2 fruit fly cellular contexts compared by ENCODE assay signal in genomic region chr3R:18385593-18385992, dm6.
TF ChIP-seq lines count a peak whose summit lies in the region.

cona (plus strand) TSS chr3R:18385828.

- no peak for TF ChIP-seq CTCF in whole organism, embryonic (GFP tag; optimal IDR thresholded peaks at IDR 0.05; lab: Kevin White, UChicago)

TF ChIP-seq in whole organism, adult, 20 proteins besides CTCF, POLR2A, EP300 and RAD21:
- TF ChIP-seq CG12768 (GFP tag; optimal IDR thresholded peaks at IDR 0.05; lab: Kevin White, UChicago) (no peak), CG14711 (tag; optimal IDR thresholded peaks at IDR 0.05; lab: Kevin White, UChicago) (no peak), bab1 (GFP tag; optimal IDR thresholded peaks at IDR 0.05; lab: Kevin White, UChicago) (peak; percentile 14)

TF ChIP-seq in whole organism, embryonic, 481 proteins besides CTCF, POLR2A, EP300 and RAD21 (continues in another document):
- TF ChIP-seq CG43689 (GFP tag; IDR thresholded peaks at IDR 0.05; lab: Robert Waterston, UW) (no peak), dm (GFP tag; optimal IDR thresholded peaks at IDR 0.05; lab: Kevin White, UChicago) (no peak), Dfd (GFP tag; optimal IDR thresholded peaks at IDR 0.05; lab: Kevin White, UChicago) (no peak), Spps (tag; optimal IDR thresholded peaks at IDR 0.05; lab: Kevin White, UChicago) (no peak), ap (GFP tag; IDR thresholded peaks at IDR 0.05; lab: Robert Waterston, UW) (no peak), stwl (tag; optimal IDR thresholded peaks at IDR 0.05; lab: Kevin White, UChicago) (peak; percentile 61), CG8359 (GFP tag; optimal IDR thresholded peaks at IDR 0.05; lab: Kevin White, UChicago; ENCODE audit: borderline replicate concordance) (no peak), CG9797 (GFP tag; optimal IDR thresholded peaks at IDR 0.05; lab: Kevin White, UChicago) (no peak), CG15073 (GFP tag; optimal IDR thresholded peaks at IDR 0.05; lab: Kevin White, UChicago) (no peak), Dp (GFP tag; optimal IDR thresholded peaks at IDR 0.05; lab: Kevin White, UChicago) (peak; percentile 84), twi (tag; optimal IDR thresholded peaks at IDR 0.05; lab: Kevin White, UChicago) (no peak), Dref (GFP tag; IDR thresholded peaks at IDR 0.05; lab: Robert Waterston, UW) (peak; percentile 55), CG15514 (GFP tag; optimal IDR thresholded peaks at IDR 0.05; lab: Kevin White, UChicago) (peak; percentile 24), lov (optimal IDR thresholded peaks at IDR 0.05; lab: Kevin White, UChicago) (no peak), lov (GFP tag; IDR thresholded peaks at IDR 0.05; lab: Robert Waterston, UW) (no peak), pnt (GFP tag; optimal IDR thresholded peaks at IDR 0.05; lab: Kevin White, UChicago) (no peak), CG9609 (GFP tag; optimal IDR thresholded peaks at IDR 0.05; lab: Kevin White, UChicago) (no peak), CG8290 (GFP tag; optimal IDR thresholded peaks at IDR 0.05; lab: Kevin White, UChicago) (no peak), CG8290 (tag; optimal IDR thresholded peaks at IDR 0.05; lab: Kevin White, UChicago) (no peak), CG17829 (tag; optimal IDR thresholded peaks at IDR 0.05; lab: Kevin White, UChicago) (no peak), Lhr (GFP tag; optimal IDR thresholded peaks at IDR 0.05; lab: Kevin White, UChicago) (no peak), Scr (GFP tag; IDR thresholded peaks at IDR 0.05; lab: Robert Waterston, UW; ENCODE audit: partially characterized antibody) (peak; percentile 26; the same call in 1 of the 2 replicates), Rfx (GFP tag; IDR thresholded peaks at IDR 0.05; lab: Robert Waterston, UW) (no peak), Dbx (GFP tag; IDR thresholded peaks at IDR 0.05; lab: Robert Waterston, UW) (no peak), Mad (GFP tag; optimal IDR thresholded peaks at IDR 0.05; lab: Kevin White, UChicago) (no peak), crc (GFP tag; optimal IDR thresholded peaks at IDR 0.05; lab: Kevin White, UChicago) (no peak), Fer3 (tag; optimal IDR thresholded peaks at IDR 0.05; lab: Kevin White, UChicago) (no peak), CG4707 (GFP tag; optimal IDR thresholded peaks at IDR 0.05; lab: Kevin White, UChicago) (no peak), CG2120 (GFP tag; optimal IDR thresholded peaks at IDR 0.05; lab: Kevin White, UChicago) (no peak), tio (GFP tag; optimal IDR thresholded peaks at IDR 0.05; lab: Kevin White, UChicago) (no peak), MBD-R2 (GFP tag; IDR thresholded peaks at IDR 0.05; lab: Robert Waterston, UW) (0 out of 2 replicates have a peak, but pooled peaks have one; percentile 33), dmrt11E (tag; optimal IDR thresholded peaks at IDR 0.05; lab: Kevin White, UChicago) (no peak), Lpt (GFP tag; optimal IDR thresholded peaks at IDR 0.05; lab: Kevin White, UChicago) (no peak), Elba2 (GFP tag; optimal IDR thresholded peaks at IDR 0.05; lab: Kevin White, UChicago) (peak; percentile 86), pzg (GFP tag; optimal IDR thresholded peaks at IDR 0.05; lab: Kevin White, UChicago) (peak; percentile 42), CG17568 (GFP tag; optimal IDR thresholded peaks at IDR 0.05; lab: Kevin White, UChicago) (no peak), danr (GFP tag; IDR thresholded peaks at IDR 0.05; lab: Robert Waterston, UW) (no peak), Dek (tag; optimal IDR thresholded peaks at IDR 0.05; lab: Kevin White, UChicago) (no peak), CG6813 (GFP tag; optimal IDR thresholded peaks at IDR 0.05; lab: Kevin White, UChicago) (no peak), mld (GFP tag; IDR thresholded peaks at IDR 0.05; lab: Robert Waterston, UW; ENCODE audit: partially characterized antibody) (no peak), CG12659 (GFP tag; optimal IDR thresholded peaks at IDR 0.05; lab: Kevin White, UChicago) (peak; percentile 6), ind (GFP tag; optimal IDR thresholded peaks at IDR 0.05; lab: Kevin White, UChicago) (no peak), CG2199 (GFP tag; IDR thresholded peaks at IDR 0.05; lab: Robert Waterston, UW) (no peak), sob (GFP tag; IDR thresholded peaks at IDR 0.05; lab: Robert Waterston, UW) (0 out of 2 replicates have a peak, but pooled peaks have one; percentile 24), B-H2 (GFP tag; optimal IDR thresholded peaks at IDR 0.05; lab: Kevin White, UChicago) (no peak), lab (GFP tag; optimal IDR thresholded peaks at IDR 0.05; lab: Kevin White, UChicago) (peak; percentile 3), CG6854 (GFP tag; optimal IDR thresholded peaks at IDR 0.05; lab: Kevin White, UChicago) (no peak), ro (GFP tag; IDR thresholded peaks at IDR 0.05; lab: Robert Waterston, UW) (no peak), HmgZ (tag; optimal IDR thresholded peaks at IDR 0.05; lab: Kevin White, UChicago) (no peak), lmd (GFP tag; IDR thresholded peaks at IDR 0.05; lab: Robert Waterston, UW) (no peak), aop (GFP tag; IDR thresholded peaks at IDR 0.05; lab: Robert Waterston, UW) (no peak), Oaz (GFP tag; IDR thresholded peaks at IDR 0.05; lab: Robert Waterston, UW) (no peak), hb (GFP tag; IDR thresholded peaks at IDR 0.05; lab: Robert Waterston, UW; ENCODE audit: partially characterized antibody) (no peak), phol (tag; optimal IDR thresholded peaks at IDR 0.05; lab: Kevin White, UChicago) (peak; percentile 97), NfI (GFP tag; optimal IDR thresholded peaks at IDR 0.05; lab: Kevin White, UChicago) (peak; percentile 9), CG33213 (GFP tag; optimal IDR thresholded peaks at IDR 0.05; lab: Kevin White, UChicago) (no peak), E2f1 (GFP tag; IDR thresholded peaks at IDR 0.05; lab: Robert Waterston, UW) (no peak), Ptx1 (GFP tag; IDR thresholded peaks at IDR 0.05; lab: Robert Waterston, UW) (no peak), chn (GFP tag; optimal IDR thresholded peaks at IDR 0.05; lab: Kevin White, UChicago) (no peak), CG5953 (GFP tag; IDR thresholded peaks at IDR 0.05; lab: Robert Waterston, UW) (no peak), NC2β (GFP tag; optimal IDR thresholded peaks at IDR 0.05; lab: Kevin White, UChicago) (no peak), CG7839 (tag; optimal IDR thresholded peaks at IDR 0.05; lab: Kevin White, UChicago) (no peak), NK7.1 (GFP tag; optimal IDR thresholded peaks at IDR 0.05; lab: Kevin White, UChicago) (no peak), Rx (GFP tag; IDR thresholded peaks at IDR 0.05; lab: Robert Waterston, UW) (no peak), CG10267 (tag; optimal IDR thresholded peaks at IDR 0.05; lab: Kevin White, UChicago) (peak; percentile 78), CG11398 (GFP tag; optimal IDR thresholded peaks at IDR 0.05; lab: Kevin White, UChicago) (no peak), run (tag; optimal IDR thresholded peaks at IDR 0.05; lab: Kevin White, UChicago) (no peak), caup (GFP tag; optimal IDR thresholded peaks at IDR 0.05; lab: Kevin White, UChicago; ENCODE audit: severe bottlenecking) (no peak), pum (GFP tag; optimal IDR thresholded peaks at IDR 0.05; lab: Kevin White, UChicago) (no peak), gsb (GFP tag; IDR thresholded peaks at IDR 0.05; lab: Robert Waterston, UW) (no peak), luna (GFP tag; optimal IDR thresholded peaks at IDR 0.05; lab: Kevin White, UChicago) (no peak), tin (GFP tag; optimal IDR thresholded peaks at IDR 0.05; lab: Kevin White, UChicago) (no peak), CG7271 (tag; optimal IDR thresholded peaks at IDR 0.05; lab: Kevin White, UChicago) (no peak), Pdp1 (GFP tag; optimal IDR thresholded peaks at IDR 0.05; lab: Kevin White, UChicago) (no peak), CG6175 (GFP tag; IDR thresholded peaks at IDR 0.05; lab: Robert Waterston, UW) (no peak), CG7987 (GFP tag; optimal IDR thresholded peaks at IDR 0.05; lab: Kevin White, UChicago) (no peak), Ets97D (GFP tag; optimal IDR thresholded peaks at IDR 0.05; lab: Kevin White, UChicago) (peak; percentile 56), CG1832 (GFP tag; optimal IDR thresholded peaks at IDR 0.05; lab: Kevin White, UChicago) (no peak), E2f2 (GFP tag; IDR thresholded peaks at IDR 0.05; lab: Robert Waterston, UW) (peak; percentile 89), CG6272 (GFP tag; IDR thresholded peaks at IDR 0.05; lab: Robert Waterston, UW) (no peak), zen (tag; optimal IDR thresholded peaks at IDR 0.05; lab: Kevin White, UChicago) (no peak), CG2712 (tag; optimal IDR thresholded peaks at IDR 0.05; lab: Kevin White, UChicago) (no peak), Myb (GFP tag; optimal IDR thresholded peaks at IDR 0.05; lab: Kevin White, UChicago) (peak; percentile 13), CG32767 (GFP tag; IDR thresholded peaks at IDR 0.05; lab: Robert Waterston, UW) (no peak), TFAM (GFP tag; optimal IDR thresholded peaks at IDR 0.05; lab: Kevin White, UChicago) (no peak), fd64A (GFP tag; optimal IDR thresholded peaks at IDR 0.05; lab: Kevin White, UChicago) (no peak), jigr1 (GFP tag; IDR thresholded peaks at IDR 0.05; lab: Robert Waterston, UW) (no peak), CG17802 (tag; optimal IDR thresholded peaks at IDR 0.05; lab: Kevin White, UChicago) (no peak), MTF-1 (GFP tag; optimal IDR thresholded peaks at IDR 0.05; lab: Kevin White, UChicago; ENCODE audit: borderline replicate concordance) (no peak), HLH4C (GFP tag; IDR thresholded peaks at IDR 0.05; lab: Robert Waterston, UW; ENCODE audit: partially characterized antibody) (no peak), eve (GFP tag; optimal IDR thresholded peaks at IDR 0.05; lab: Kevin White, UChicago) (no peak), CG4617 (GFP tag; optimal IDR thresholded peaks at IDR 0.05; lab: Kevin White, UChicago; ENCODE audit: borderline replicate concordance) (no peak)
